Worm (Caenorhabditis elegans) whole organism, L4 larva: ENCODE results near the gene tsp-3.

Experiments used
- D1046.2 ChIP-seq: fragments of 200-800 bp; sonication (Bioruptor generic); IDR thresholded peaks from 2 replicates; pipeline ENCODE4 v1.3.6; 2022; ENCODE audit warnings: missing genetic modification characterization, missing compliant biosample characterization
- F10B5.3 ChIP-seq: sonication (generic microtip); optimal IDR thresholded peaks from 2 replicates; lab custom pipeline; 2016; ENCODE audit warnings: mild to moderate bottlenecking, missing genetic modification characterization, missing compliant biosample characterization
- F37D6.2 ChIP-seq: sonication (generic microtip); optimal IDR thresholded peaks from 2 replicates; lab custom pipeline; 2016; ENCODE audit warnings: mild to moderate bottlenecking, missing genetic modification characterization, missing compliant biosample characterization
- F44E2.7 ChIP-seq: fragments of 200-800 bp; sonication (Bioruptor generic); IDR thresholded peaks from 2 replicates; pipeline ENCODE4 v2.1.2; 2022; ENCODE audit warnings: missing genetic modification characterization, missing compliant biosample characterization
- Y105C5A.15 ChIP-seq: fragments of 200-800 bp; sonication (Bioruptor generic); IDR thresholded peaks from 2 replicates; pipeline ENCODE4 v1.3.6; 2022; ENCODE audit warnings: missing genetic modification characterization, missing compliant biosample characterization
- Y5F2A.4 ChIP-seq: fragments of 200-800 bp; sonication (Bioruptor generic); optimal IDR thresholded peaks from 2 replicates; lab custom pipeline; 2018; ENCODE audit warnings: mild to moderate bottlenecking, missing genetic modification characterization, missing compliant biosample characterization
- Y75B8A.6 ChIP-seq: fragments of 200-800 bp; sonication (Bioruptor generic); IDR thresholded peaks from 2 replicates; pipeline ENCODE4 v1.3.6; 2022; ENCODE audit warnings: missing genetic modification reagents, missing genetic modification characterization, missing compliant biosample characterization
- ZK337.2 ChIP-seq: fragments of 200-800 bp; sonication (Bioruptor generic); IDR thresholded peaks from 2 replicates; pipeline ENCODE4 v1.3.6; 2022; ENCODE audit warnings: missing genetic modification reagents, missing genetic modification characterization, missing compliant biosample characterization
- ceh-20 ChIP-seq: fragments of 200-800 bp; sonication (Bioruptor generic); IDR thresholded peaks from 2 replicates; pipeline ENCODE4 v1.3.6; 2022; ENCODE audit warnings: missing genetic modification reagents, missing genetic modification characterization, missing compliant biosample characterization
- ceh-82 ChIP-seq: sonication (generic microtip); optimal IDR thresholded peaks from 2 replicates; lab custom pipeline; 2017; ENCODE audit warnings: missing biosample characterization, missing genetic modification characterization
- cey-2 ChIP-seq: sonication (generic microtip); optimal IDR thresholded peaks from 3 replicates; lab custom pipeline; 2017; ENCODE audit warnings: missing genetic modification characterization, mild to moderate bottlenecking, missing compliant biosample characterization, antibody characterized with exemption, borderline replicate concordance; ENCODE audit not compliant: insufficient read depth
- daf-12 ChIP-seq: fragments of 150-350 bp; optimal IDR thresholded peaks from 2 replicates; lab custom pipeline; 2014; ENCODE audit warnings: missing biosample characterization, missing genetic modification reagents, missing genetic modification characterization
- daf-16 ChIP-seq, 3 experiments: sonication (generic microtip); optimal IDR thresholded peaks; 2 replicates each; lab custom pipeline; 2016 to 2017; ENCODE audit warnings: missing genetic modification characterization in 3 of 3, missing genetic modification reagents in 3 of 3, mild to moderate bottlenecking in 2 of 3, missing compliant biosample characterization in 2 of 3, missing biosample characterization in 1 of 3, moderate library complexity in 1 of 3
- daf-19 ChIP-seq: fragments of 200-800 bp; sonication (Bioruptor generic); conservative IDR thresholded peaks from 2 replicates; pipeline ENCODE4 v1.3.6; 2022; ENCODE audit warnings: missing genetic modification characterization, missing compliant biosample characterization
- daf-8 ChIP-seq: fragments of 200-800 bp; sonication (Bioruptor generic); IDR thresholded peaks from 2 replicates; pipeline ENCODE4 v1.3.6; 2022; ENCODE audit warnings: missing genetic modification characterization, missing compliant biosample characterization
- dmd-8 ChIP-seq: fragments of 200-800 bp; sonication (Bioruptor generic); IDR thresholded peaks from 2 replicates; pipeline ENCODE4 v1.3.6; 2022; ENCODE audit warnings: missing genetic modification characterization, missing compliant biosample characterization
- dpl-1 ChIP-seq: fragments of 150-350 bp; optimal IDR thresholded peaks from 2 replicates; lab custom pipeline; 2014; ENCODE audit warnings: missing biosample characterization, missing genetic modification reagents, missing genetic modification characterization
- duxl-1 ChIP-seq: sonication (generic microtip); optimal IDR thresholded peaks from 2 replicates; lab custom pipeline; 2016; ENCODE audit warnings: mild to moderate bottlenecking, missing genetic modification characterization, moderate library complexity, missing compliant biosample characterization; ENCODE audit not compliant: poor library complexity
- dve-1 ChIP-seq: sonication (generic microtip); optimal IDR thresholded peaks from 2 replicates; lab custom pipeline; 2017; ENCODE audit warnings: antibody characterized with exemption, mild to moderate bottlenecking, missing genetic modification characterization, missing compliant biosample characterization; ENCODE audit not compliant: insufficient read depth
- fos-1 ChIP-seq: fragments of 150-350 bp; optimal IDR thresholded peaks from 2 replicates; lab custom pipeline; 2014; ENCODE audit warnings: missing biosample characterization, missing genetic modification characterization
- gei-8 ChIP-seq: fragments of 200-800 bp; sonication (Bioruptor generic); optimal IDR thresholded peaks from 2 replicates; lab custom pipeline; 2018; ENCODE audit warnings: mild to moderate bottlenecking, missing genetic modification characterization, missing compliant biosample characterization
- hlh-11 ChIP-seq: fragments of 200-800 bp; sonication (Bioruptor generic); optimal IDR thresholded peaks from 2 replicates; lab custom pipeline; 2018; ENCODE audit warnings: mild to moderate bottlenecking, missing genetic modification characterization, missing compliant biosample characterization
- hlh-30 ChIP-seq: sonication (generic microtip); optimal IDR thresholded peaks from 2 replicates; lab custom pipeline; 2017; ENCODE audit warnings: antibody characterized with exemption, mild to moderate bottlenecking, missing genetic modification characterization, missing compliant biosample characterization; ENCODE audit not compliant: insufficient read depth
- hmg-1.1 ChIP-seq: fragments of 200-800 bp; sonication (Bioruptor generic); IDR thresholded peaks from 2 replicates; pipeline ENCODE4 v1.3.6; 2022; ENCODE audit warnings: missing genetic modification reagents, missing genetic modification characterization, missing compliant biosample characterization
- lim-7 ChIP-seq: fragments of 200-800 bp; sonication (Bioruptor generic); IDR thresholded peaks from 2 replicates; pipeline ENCODE4 v1.3.6; 2022; ENCODE audit warnings: missing genetic modification characterization, missing compliant biosample characterization
- lin-29 ChIP-seq: fragments of 200-800 bp; sonication (Bioruptor generic); IDR thresholded peaks from 2 replicates; pipeline ENCODE4 v1.3.6; 2022; ENCODE audit warnings: missing genetic modification reagents, missing genetic modification characterization, missing compliant biosample characterization
- lsy-2 ChIP-seq, 2 experiments: fragments of 150-350 bp in 1 of 2; sonication (generic microtip) in 1 of 2; optimal IDR thresholded peaks; 2 replicates each; lab custom pipeline; 2014 to 2017; ENCODE audit warnings: missing biosample characterization in 2 of 2, missing genetic modification characterization in 2 of 2
- madf-5 ChIP-seq, 2 experiments: fragments of 200-800 bp; sonication (Bioruptor generic); IDR thresholded peaks; 2 replicates each; pipeline ENCODE4 v1.3.6; 2022; ENCODE audit warnings: missing compliant biosample characterization in 2 of 2, missing genetic modification characterization in 2 of 2
- madf-9 ChIP-seq: fragments of 200-800 bp; sonication (Bioruptor generic); conservative IDR thresholded peaks from 2 replicates; pipeline ENCODE4 v1.3.6; 2022; ENCODE audit warnings: missing genetic modification reagents, missing genetic modification characterization, missing compliant biosample characterization
- mdl-1 ChIP-seq, 2 experiments: fragments of 150-350 bp in 1 of 2; sonication (generic microtip) in 1 of 2; optimal IDR thresholded peaks; 2 replicates each; lab custom pipeline; 2014 to 2017; ENCODE audit warnings: missing biosample characterization in 2 of 2, missing genetic modification characterization in 2 of 2
- mes-2 ChIP-seq: sonication (generic microtip); optimal IDR thresholded peaks from 2 replicates; lab custom pipeline; 2016; ENCODE audit warnings: missing genotype, mild to moderate bottlenecking, missing genetic modification characterization, missing compliant biosample characterization; ENCODE audit not compliant: poor library complexity, severe bottlenecking
- mxl-3 ChIP-seq: fragments of 200-800 bp; sonication (Bioruptor generic); optimal IDR thresholded peaks from 2 replicates; lab custom pipeline; 2018; ENCODE audit warnings: mild to moderate bottlenecking, missing genetic modification characterization, missing compliant biosample characterization
- nhr-102 ChIP-seq: sonication (generic microtip); optimal IDR thresholded peaks from 2 replicates; lab custom pipeline; 2016; ENCODE audit warnings: mild to moderate bottlenecking, missing genetic modification characterization, moderate library complexity, missing compliant biosample characterization
- nhr-25 ChIP-seq: sonication (generic microtip); optimal IDR thresholded peaks from 2 replicates; lab custom pipeline; 2017; ENCODE audit warnings: missing genetic modification characterization, mild to moderate bottlenecking, missing compliant biosample characterization, antibody characterized with exemption, moderate library complexity, borderline replicate concordance; ENCODE audit not compliant: insufficient read depth
- nhr-28 ChIP-seq: fragments of 150-350 bp; optimal IDR thresholded peaks from 2 replicates; lab custom pipeline; 2014; ENCODE audit warnings: missing biosample characterization, missing genetic modification characterization
- nhr-42 ChIP-seq: fragments of 200-800 bp; sonication (Bioruptor generic); IDR thresholded peaks from 2 replicates; pipeline ENCODE4 v1.3.6; 2022; ENCODE audit warnings: missing genetic modification characterization, missing compliant biosample characterization
- nhr-6 ChIP-seq: fragments of 150-350 bp; optimal IDR thresholded peaks from 2 replicates; lab custom pipeline; 2014; ENCODE audit warnings: missing biosample characterization, missing genetic modification characterization
- nhr-76 ChIP-seq: fragments of 150-350 bp; optimal IDR thresholded peaks from 2 replicates; lab custom pipeline; 2014; ENCODE audit warnings: missing biosample characterization, missing genetic modification characterization
- pha-4 ChIP-seq, 2 experiments: fragments of 150-350 bp in 1 of 2; fragments of 200-800 bp in 1 of 2; sonication (Bioruptor generic) in 1 of 2; IDR thresholded peaks in 1 of 2; optimal IDR thresholded peaks in 1 of 2; 2 replicates each; pipeline versions ENCODE4 v1.3.6 to Lab custom; 2014 to 2022; ENCODE audit warnings: missing genetic modification characterization in 2 of 2, missing genetic modification reagents in 2 of 2, missing biosample characterization in 1 of 2, missing compliant biosample characterization in 1 of 2
- php-3 ChIP-seq: fragments of 200-800 bp; sonication (Bioruptor generic); IDR thresholded peaks from 2 replicates; pipeline ENCODE4 v1.3.6; 2022; ENCODE audit warnings: missing genetic modification reagents, missing genetic modification characterization, missing compliant biosample characterization
- pqm-1 ChIP-seq: sonication (generic microtip); optimal IDR thresholded peaks from 2 replicates; lab custom pipeline; 2017; ENCODE audit warnings: missing biosample characterization, missing genetic modification characterization
- rbr-2 ChIP-seq: sonication (generic microtip); optimal IDR thresholded peaks from 2 replicates; lab custom pipeline; 2016; ENCODE audit warnings: missing genotype, missing genetic modification characterization, missing compliant biosample characterization
- spr-1 ChIP-seq: sonication (generic microtip); optimal IDR thresholded peaks from 2 replicates; lab custom pipeline; 2016; ENCODE audit warnings: mild to moderate bottlenecking, missing genetic modification characterization, missing compliant biosample characterization
- spr-3 ChIP-seq: fragments of 200-800 bp; sonication (Bioruptor generic); optimal IDR thresholded peaks from 2 replicates; lab custom pipeline; 2018; ENCODE audit warnings: mild to moderate bottlenecking, missing genetic modification characterization, missing compliant biosample characterization
- unc-130 ChIP-seq: sonication (generic microtip); optimal IDR thresholded peaks from 2 replicates; lab custom pipeline; 2016; ENCODE audit warnings: missing genetic modification reagents, missing genetic modification characterization, missing compliant biosample characterization
- unc-62 ChIP-seq, 3 experiments: fragments of 150-350 bp in 1 of 3; sonication (generic microtip); optimal IDR thresholded peaks in 2 of 3; peaks in 1 of 3; 1 replicate in 1 of 3; 2 replicates in 2 of 3; lab custom pipeline; 2014 to 2017; ENCODE audit warnings: missing biosample characterization in 3 of 3, missing genetic modification characterization in 3 of 3, missing genetic modification reagents in 3 of 3, missing genotype in 1 of 3
- zag-1 ChIP-seq: fragments of 150-350 bp; optimal IDR thresholded peaks from 2 replicates; lab custom pipeline; 2014; ENCODE audit warnings: missing biosample characterization, missing genetic modification characterization
- zip-2 ChIP-seq: fragments of 150-350 bp; optimal IDR thresholded peaks from 2 replicates; lab custom pipeline; 2014; ENCODE audit warnings: missing biosample characterization, missing genetic modification characterization
- ztf-7 ChIP-seq: fragments of 150-350 bp; optimal IDR thresholded peaks from 2 replicates; lab custom pipeline; 2014; ENCODE audit warnings: missing biosample characterization, missing genetic modification characterization

The tsp-3 gene

ce11 chrIII:13258752-13259151 is 46.3 kb downstream of the tsp-3 start:
- peak; percentile 62 for TF ChIP-seq hlh-11 (tag; lab: Kevin White, UChicago)
- TF ChIP-seq mdl-1 (tag; optimal IDR thresholded peaks at IDR 0.05; lab: Kevin White, UChicago), result no peak
- TF ChIP-seq daf-8 (GFP tag; lab: Robert Waterston, UW), result no peak
- TF ChIP-seq lin-29 (GFP tag; lab: Robert Waterston, UW), result no peak
- no peak for TF ChIP-seq Y75B8A.6
- no peak for TF ChIP-seq Y5F2A.4
- peak; percentile 54 for TF ChIP-seq mxl-3
- no peak for TF ChIP-seq Y105C5A.15 (GFP tag; lab: Robert Waterston, UW)
- peak; percentile 68 for TF ChIP-seq nhr-28 (tag; lab: Kevin White, UChicago)
- no peak for TF ChIP-seq D1046.2 (GFP tag; lab: Robert Waterston, UW)
- TF ChIP-seq nhr-25 (tag; lab: Kevin White, UChicago), result peak; percentile 39
- no peak for TF ChIP-seq madf-9
- TF ChIP-seq daf-19 (GFP tag; lab: Robert Waterston, UW), result no peak
- TF ChIP-seq dve-1, result peak; percentile 32
- TF ChIP-seq spr-1 (tag; lab: Kevin White, UChicago), result no peak
- TF ChIP-seq ZK337.2, result no peak
- no peak for TF ChIP-seq F10B5.3 (tag; lab: Kevin White, UChicago)
- peak; percentile 6 for TF ChIP-seq rbr-2 (tag; lab: Kevin White, UChicago)
- TF ChIP-seq nhr-76, result no peak
- TF ChIP-seq pqm-1 (tag; lab: Kevin White, UChicago), result no peak
- peak; percentile 20 for TF ChIP-seq dpl-1 (GFP tag; lab: Kevin White, UChicago)
- peak in 1 of 2 experiments; percentile 14 for TF ChIP-seq daf-16 (GFP tag; optimal IDR thresholded peaks at IDR 0.05; lab: Kevin White, UChicago)
- TF ChIP-seq daf-16 (tag; optimal IDR thresholded peaks at IDR 0.05; lab: Kevin White, UChicago), result peak; percentile 27
- no peak for TF ChIP-seq duxl-1 (tag; lab: Kevin White, UChicago)
- no peak for TF ChIP-seq ceh-20 (GFP tag; lab: Robert Waterston, UW)
- TF ChIP-seq dmd-8 (GFP tag; lab: Robert Waterston, UW), result no peak
- TF ChIP-seq cey-2 (tag; lab: Kevin White, UChicago), result no peak
- TF ChIP-seq ztf-7 (tag; lab: Kevin White, UChicago), result no peak
- no peak for TF ChIP-seq madf-5 (GFP tag; IDR thresholded peaks at IDR 0.05; lab: Robert Waterston, UW)
- TF ChIP-seq unc-62 (GFP tag; optimal IDR thresholded peaks at IDR 0.05 in 1 of 2; lab: Kevin White, UChicago), result peak in 1 of 2 experiments; percentile 82
- TF ChIP-seq unc-62 (tag; optimal IDR thresholded peaks at IDR 0.05; lab: Kevin White, UChicago), result no peak
- TF ChIP-seq hmg-1.1, result peak; percentile 32; the same call in 1 of the 2 replicates
- no peak for TF ChIP-seq unc-130 (GFP tag; lab: Kevin White, UChicago)
- peak; percentile 35 for TF ChIP-seq mes-2 (tag; lab: Kevin White, UChicago)
- TF ChIP-seq fos-1 (tag; lab: Kevin White, UChicago), result no peak
- no peak for TF ChIP-seq zag-1
- TF ChIP-seq hlh-30 (tag; lab: Kevin White, UChicago), result peak; percentile 78
- TF ChIP-seq F44E2.7 (GFP tag; lab: Robert Waterston, UW), result no peak
- no peak for TF ChIP-seq nhr-102 (tag; lab: Kevin White, UChicago)
- no peak for TF ChIP-seq gei-8 (GFP tag; lab: Kevin White, UChicago)
- peak; percentile 13 for TF ChIP-seq nhr-6 (tag; lab: Kevin White, UChicago)
- no peak for TF ChIP-seq daf-12 (tag; lab: Kevin White, UChicago)
- no peak for TF ChIP-seq lim-7 (GFP tag; lab: Robert Waterston, UW)
- no peak for TF ChIP-seq ceh-82 (tag; lab: Kevin White, UChicago)
- no peak for TF ChIP-seq php-3 (GFP tag; lab: Robert Waterston, UW)
- no peak for TF ChIP-seq zip-2 (tag; lab: Kevin White, UChicago)
- TF ChIP-seq pha-4 (GFP tag; IDR thresholded peaks at IDR 0.05; lab: Robert Waterston, UW), result no peak
- TF ChIP-seq pha-4 (tag; optimal IDR thresholded peaks at IDR 0.05; lab: Kevin White, UChicago), result peak; percentile 26
- no peak for TF ChIP-seq F37D6.2 (tag; lab: Kevin White, UChicago)
- peak in 1 of 2 experiments; percentile 32 for TF ChIP-seq lsy-2 (tag; optimal IDR thresholded peaks at IDR 0.05; lab: Kevin White, UChicago)
- no peak for TF ChIP-seq spr-3
- no peak for TF ChIP-seq nhr-42 (GFP tag; lab: Robert Waterston, UW)
